Worm (Caenorhabditis elegans): ENCODE measurements around the gene picd-1.

DNA sequence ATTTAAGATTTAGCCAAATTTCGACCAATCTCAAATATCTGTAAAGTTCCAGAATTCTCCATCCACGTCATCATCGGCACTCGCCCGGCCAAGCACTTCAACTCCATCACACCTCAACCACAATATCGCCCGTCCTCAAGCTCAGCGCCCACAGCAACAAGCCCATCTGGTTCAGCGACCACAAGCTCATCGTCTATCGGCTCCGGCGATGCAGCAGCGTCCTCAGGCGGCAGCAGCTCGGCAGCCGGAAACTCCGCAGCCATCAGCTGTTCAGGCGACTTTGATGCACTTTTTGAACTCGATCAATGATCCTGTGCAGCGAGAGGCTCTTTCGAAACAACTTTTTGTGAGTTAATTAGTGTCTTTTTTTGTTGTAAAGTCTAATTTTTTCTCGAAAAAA, 12.7 kb downstream of the picd-1 start:
- TF ChIP-seq fos-1 (tag; optimal IDR thresholded peaks at IDR 0.05): no peak
- TF ChIP-seq elt-3 (tag; optimal IDR thresholded peaks at IDR 0.05): no peak
- TF ChIP-seq skn-1 (tag; optimal IDR thresholded peaks at IDR 0.05): no peak
- TF ChIP-seq aly-2 (tag; optimal IDR thresholded peaks at IDR 0.05): no peak
- TF ChIP-seq ama-1 (optimal IDR thresholded peaks at IDR 0.05): no peak

Measured in whole organism, L2 larva.